Fruit fly (Drosophila melanogaster) whole organism, embryonic: ENCODE results near the gene Osi19.
A peak's percentile ranks its signal among the peaks of the same experiment; 100 is the strongest.

Experiments
- Atf3 ChIP-seq: fragments of 200-800 bp; sonication (Bioruptor generic); optimal IDR thresholded peaks from 3 replicates; lab custom pipeline; 2016; ENCODE audit warnings: missing biosample characterization, missing genetic modification characterization
- Awh ChIP-seq: fragments of 200-800 bp; sonication (Bioruptor generic); IDR thresholded peaks from 2 replicates; pipeline ENCODE4, ENCODE4 v1.3.6; 2022; ENCODE audit warnings: missing biosample characterization, missing genetic modification characterization
- Bdp1 ChIP-seq: fragments of 200-800 bp; sonication (Bioruptor generic); optimal IDR thresholded peaks from 3 replicates; lab custom pipeline; 2016; ENCODE audit warnings: missing biosample characterization, missing genetic modification characterization
- Bteb2 ChIP-seq: fragments of 200-800 bp; sonication (Bioruptor generic); optimal IDR thresholded peaks from 2 replicates; lab custom pipeline; 2016; ENCODE audit warnings: missing biosample characterization, missing genetic modification characterization
- CG10147 ChIP-seq: fragments of 200-800 bp; sonication (Bioruptor generic); optimal IDR thresholded peaks from 2 replicates; lab custom pipeline; 2019; ENCODE audit warnings: missing biosample characterization, mild to moderate bottlenecking, missing genetic modification characterization, moderate library complexity
- CG10209 ChIP-seq: fragments of 200-800 bp; sonication (Bioruptor generic); optimal IDR thresholded peaks from 3 replicates; lab custom pipeline; 2017; ENCODE audit warnings: missing biosample characterization, mild to moderate bottlenecking, missing genetic modification characterization, missing genetic modification reagents
- CG10274 ChIP-seq: fragments of 200-800 bp; sonication (Bioruptor generic); optimal IDR thresholded peaks from 3 replicates; lab custom pipeline; 2017; ENCODE audit warnings: missing biosample characterization, mild to moderate bottlenecking, missing genetic modification characterization
- CG10543 ChIP-seq: fragments of 200-800 bp; sonication (Bioruptor generic); optimal IDR thresholded peaks from 3 replicates; lab custom pipeline; 2017; ENCODE audit warnings: missing biosample characterization, mild to moderate bottlenecking, missing genetic modification characterization, moderate library complexity
- CG11696 ChIP-seq: fragments of 200-800 bp; sonication (Bioruptor generic); IDR thresholded peaks from 2 replicates; pipeline ENCODE4 v1.3.6; 2022; ENCODE audit warnings: missing biosample characterization, missing genetic modification characterization
- CG12155 ChIP-seq: fragments of 200-800 bp; sonication (Bioruptor generic); optimal IDR thresholded peaks from 3 replicates; lab custom pipeline; 2016; ENCODE audit warnings: missing biosample characterization, missing genetic modification characterization
- CG12391 ChIP-seq: fragments of 200-800 bp; sonication (Bioruptor generic); optimal IDR thresholded peaks from 3 replicates; lab custom pipeline; 2018; ENCODE audit warnings: missing biosample characterization, mild to moderate bottlenecking, missing genetic modification characterization, moderate library complexity
- CG12659 ChIP-seq: fragments of 200-800 bp; sonication (Bioruptor generic); optimal IDR thresholded peaks from 3 replicates; lab custom pipeline; 2017; ENCODE audit warnings: mild to moderate bottlenecking, missing biosample characterization, missing genetic modification reagents, missing genetic modification characterization
- CG12942 ChIP-seq: fragments of 200-800 bp; sonication (Bioruptor generic); optimal IDR thresholded peaks from 3 replicates; lab custom pipeline; 2016; ENCODE audit warnings: missing biosample characterization, missing genetic modification characterization
- CG14014 ChIP-seq: fragments of 200-800 bp; sonication (Bioruptor generic); IDR thresholded peaks from 2 replicates; pipeline ENCODE4 v1.3.6; 2022; ENCODE audit warnings: missing biosample characterization, missing genetic modification characterization
- CG14965 ChIP-seq: fragments of 200-800 bp; sonication (Bioruptor generic); optimal IDR thresholded peaks from 2 replicates; lab custom pipeline; 2016; ENCODE audit warnings: missing biosample characterization, missing genetic modification characterization, borderline replicate concordance
- CG15514 ChIP-seq: fragments of 200-800 bp; sonication (Bioruptor generic); optimal IDR thresholded peaks from 3 replicates; lab custom pipeline; 2017; ENCODE audit warnings: missing biosample characterization, missing genetic modification characterization, mild to moderate bottlenecking, moderate library complexity, missing genetic modification reagents
- CG16779 ChIP-seq: fragments of 200-800 bp; sonication (Bioruptor generic); IDR thresholded peaks from 2 replicates; pipeline ENCODE4 v1.3.6; 2022; ENCODE audit warnings: missing biosample characterization, missing genetic modification characterization
- CG17186 ChIP-seq: fragments of 200-800 bp; sonication (Bioruptor generic); optimal IDR thresholded peaks from 3 replicates; lab custom pipeline; 2017; ENCODE audit warnings: missing biosample characterization, missing genetic modification reagents, missing genetic modification characterization
- CG17328 ChIP-seq: fragments of 200-800 bp; sonication (Bioruptor generic); IDR thresholded peaks from 2 replicates; pipeline ENCODE4 v1.3.6; 2022; ENCODE audit warnings: missing biosample characterization, missing genetic modification characterization
- CG17829 ChIP-seq: fragments of 200-800 bp; optimal IDR thresholded peaks from 2 replicates; lab custom pipeline; 2019; ENCODE audit warnings: missing biosample characterization, mild to moderate bottlenecking, missing genetic modification characterization, moderate library complexity
- CG1792 ChIP-seq: fragments of 200-800 bp; sonication (Bioruptor generic); optimal IDR thresholded peaks from 2 replicates; lab custom pipeline; 2016; ENCODE audit warnings: missing biosample characterization, missing genetic modification characterization
- CG18011 ChIP-seq: fragments of 200-800 bp; sonication (Bioruptor generic); optimal IDR thresholded peaks from 2 replicates; lab custom pipeline; 2017; ENCODE audit warnings: missing biosample characterization, missing genetic modification characterization, mild to moderate bottlenecking, moderate library complexity, missing genotype
- CG2120 ChIP-seq: fragments of 200-800 bp; sonication (Bioruptor generic); optimal IDR thresholded peaks from 3 replicates; lab custom pipeline; 2016; ENCODE audit warnings: missing biosample characterization, missing genetic modification characterization
- CG30020 ChIP-seq: fragments of 200-800 bp; optimal IDR thresholded peaks from 2 replicates; lab custom pipeline; 2019; ENCODE audit warnings: missing biosample characterization, mild to moderate bottlenecking, missing genetic modification characterization, moderate library complexity
- CG30403 ChIP-seq: fragments of 200-800 bp; sonication (Bioruptor generic); optimal IDR thresholded peaks from 3 replicates; lab custom pipeline; 2016; ENCODE audit warnings: missing biosample characterization, missing genetic modification characterization
- CG31365 ChIP-seq: fragments of 200-800 bp; sonication (Bioruptor generic); optimal IDR thresholded peaks from 2 replicates; lab custom pipeline; 2018; ENCODE audit warnings: missing biosample characterization, mild to moderate bottlenecking, missing genetic modification characterization
- CG32767 ChIP-seq: fragments of 200-800 bp; sonication (Bioruptor generic); IDR thresholded peaks from 2 replicates; pipeline ENCODE4 v1.3.6; 2022; ENCODE audit warnings: missing biosample characterization, missing genetic modification characterization
- CG32772 ChIP-seq: fragments of 200-800 bp; sonication (Bioruptor generic); IDR thresholded peaks from 2 replicates; pipeline ENCODE4 v1.3.6; 2022; ENCODE audit warnings: missing biosample characterization, missing genetic modification characterization
- CG3407 ChIP-seq: fragments of 200-800 bp; sonication (Bioruptor generic); optimal IDR thresholded peaks from 2 replicates; lab custom pipeline; 2018; ENCODE audit warnings: missing biosample characterization, mild to moderate bottlenecking, missing genetic modification characterization
- CG4424 ChIP-seq: fragments of 200-800 bp; sonication (Bioruptor generic); optimal IDR thresholded peaks from 3 replicates; lab custom pipeline; 2016; ENCODE audit warnings: missing biosample characterization, missing genetic modification characterization
- CG4820 ChIP-seq: fragments of 200-800 bp; sonication (Bioruptor generic); optimal IDR thresholded peaks from 3 replicates; lab custom pipeline; 2016; ENCODE audit warnings: missing biosample characterization, missing genetic modification characterization
- CG7357 ChIP-seq: fragments of 200-800 bp; sonication (Bioruptor generic); IDR thresholded peaks from 3 replicates; pipeline ENCODE4 v1.3.6; 2022; ENCODE audit warnings: missing biosample characterization, missing genetic modification characterization
- CG7786 ChIP-seq: fragments of 200-800 bp; sonication (Bioruptor generic); optimal IDR thresholded peaks from 2 replicates; lab custom pipeline; 2016; ENCODE audit warnings: missing biosample characterization, missing genetic modification characterization
- Fer2 ChIP-seq: fragments of 200-800 bp; sonication (Bioruptor generic); optimal IDR thresholded peaks from 2 replicates; lab custom pipeline; 2018; ENCODE audit warnings: missing biosample characterization, mild to moderate bottlenecking, missing genetic modification characterization, moderate library complexity
- MBD-R2 ChIP-seq: fragments of 200-800 bp; sonication (Bioruptor generic); IDR thresholded peaks from 2 replicates; pipeline ENCODE4 v1.3.6; 2022; ENCODE audit warnings: missing biosample characterization, missing genetic modification characterization
- Mad ChIP-seq: fragments of 200-800 bp; sonication (Bioruptor generic); optimal IDR thresholded peaks from 2 replicates; lab custom pipeline; 2016; ENCODE audit warnings: missing biosample characterization, missing genetic modification characterization
- Mrtf ChIP-seq: fragments of 200-800 bp; sonication (Bioruptor generic); IDR thresholded peaks from 3 replicates; pipeline ENCODE4 v1.3.6; 2022; ENCODE audit warnings: missing biosample characterization, missing genetic modification characterization
- Neu2 ChIP-seq: fragments of 200-800 bp; sonication (Bioruptor generic); optimal IDR thresholded peaks from 3 replicates; lab custom pipeline; 2016; ENCODE audit warnings: missing biosample characterization, missing genetic modification characterization, borderline replicate concordance
- Nf-YC ChIP-seq: fragments of 200-800 bp; optimal IDR thresholded peaks from 3 replicates; lab custom pipeline; 2019; ENCODE audit warnings: missing biosample characterization, mild to moderate bottlenecking, missing genetic modification characterization, moderate library complexity
- Sin3A ChIP-seq: fragments of >200 bp; optimal IDR thresholded peaks from 2 replicates; lab custom pipeline; 2018
- Vsx1 ChIP-seq: fragments of 200-800 bp; sonication (Bioruptor generic); optimal IDR thresholded peaks from 2 replicates; lab custom pipeline; 2017; ENCODE audit warnings: missing biosample characterization, mild to moderate bottlenecking, missing genetic modification characterization, missing genetic modification reagents
- az2 ChIP-seq: fragments of 200-800 bp; sonication (Bioruptor generic); optimal IDR thresholded peaks from 3 replicates; lab custom pipeline; 2016; ENCODE audit warnings: missing biosample characterization, missing genetic modification characterization
- bigmax ChIP-seq: fragments of 200-800 bp; sonication (Bioruptor generic); optimal IDR thresholded peaks from 2 replicates; lab custom pipeline; 2018; ENCODE audit warnings: missing biosample characterization, mild to moderate bottlenecking, missing genetic modification characterization
- ci ChIP-seq: fragments of 200-800 bp; sonication (Bioruptor generic); IDR thresholded peaks from 3 replicates; pipeline ENCODE4 v1.3.6; 2022; ENCODE audit warnings: missing biosample characterization, missing genetic modification characterization
- insv ChIP-seq, 2 experiments: fragments of 200-800 bp; sonication (Bioruptor generic); optimal IDR thresholded peaks; 3 replicates each; lab custom pipeline; 2016 to 2018; ENCODE audit warnings: missing biosample characterization in 2 of 2, missing genetic modification characterization in 2 of 2
- kay ChIP-seq: fragments of 200-800 bp; sonication (Bioruptor generic); optimal IDR thresholded peaks from 2 replicates; lab custom pipeline; 2016; ENCODE audit warnings: missing biosample characterization, missing genetic modification characterization
- lmd ChIP-seq: fragments of 200-800 bp; sonication (Bioruptor generic); IDR thresholded peaks from 2 replicates; pipeline ENCODE4 v1.3.6; 2022; ENCODE audit warnings: missing biosample characterization, missing genetic modification characterization
- lola ChIP-seq, 3 experiments: fragments of >200 bp in 2 of 3; fragments of 200-800 bp in 1 of 3; sonication (Bioruptor generic) in 1 of 3; optimal IDR thresholded peaks; 2 replicates each; lab custom pipeline; 2017 to 2019; ENCODE audit warnings: missing biosample characterization in 3 of 3, missing genetic modification characterization in 3 of 3, mild to moderate bottlenecking in 1 of 3, moderate library complexity in 1 of 3
- nau ChIP-seq: fragments of 200-800 bp; sonication (Bioruptor generic); optimal IDR thresholded peaks from 3 replicates; lab custom pipeline; 2017; ENCODE audit warnings: missing biosample characterization, mild to moderate bottlenecking, missing genetic modification characterization, missing genetic modification reagents
- sima ChIP-seq: fragments of 200-800 bp; sonication (Bioruptor generic); optimal IDR thresholded peaks from 2 replicates; lab custom pipeline; 2016; ENCODE audit warnings: missing biosample characterization, missing genetic modification characterization
- slou ChIP-seq: fragments of 200-800 bp; sonication (Bioruptor generic); optimal IDR thresholded peaks from 3 replicates; lab custom pipeline; 2016; ENCODE audit warnings: missing biosample characterization, missing genetic modification characterization
- ssp ChIP-seq: fragments of 200-800 bp; sonication (Bioruptor generic); IDR thresholded peaks from 2 replicates; pipeline ENCODE4 v1.3.6; 2022; ENCODE audit warnings: missing biosample characterization, missing genetic modification characterization
- zfh1 ChIP-seq: fragments of 200-800 bp; sonication (Bioruptor generic); IDR thresholded peaks from 3 replicates; pipeline ENCODE4 v1.3.6; 2022; ENCODE audit warnings: missing biosample characterization, missing genetic modification characterization

Gene Osi19

DNA sequence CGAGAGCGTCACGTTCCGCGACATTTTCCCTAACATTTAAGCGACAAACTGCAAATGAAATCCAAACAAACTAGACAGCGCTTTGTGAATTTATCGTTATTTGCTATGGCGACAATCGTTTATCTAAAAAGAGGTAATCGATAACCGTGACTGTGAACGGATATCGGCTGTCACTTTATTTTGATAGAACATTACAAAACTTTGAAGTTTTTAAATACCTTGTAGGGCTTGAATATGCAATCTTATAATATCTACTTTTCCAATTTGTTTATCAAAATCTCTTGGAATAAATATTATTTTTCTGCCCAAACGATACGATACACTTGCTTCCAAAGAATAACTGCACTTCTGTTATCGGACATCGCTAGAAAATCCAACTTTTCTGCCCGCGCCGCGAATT is 45.0 kb downstream of the Osi19 start, which contains the start of the genes CG1024 and TfIIFalpha (continued):
- TF ChIP-seq CG7357 (GFP tag; lab: Robert Waterston, UW) (no peak), Vsx1 (no peak), CG17186 (GFP tag; lab: Kevin White, UChicago) (peak; percentile 25), CG10147 (GFP tag; lab: Kevin White, UChicago) (no peak), slou (GFP tag; lab: Kevin White, UChicago) (no peak), CG31365 (tag; lab: Kevin White, UChicago) (no peak), CG17829 (tag; lab: Kevin White, UChicago) (peak; percentile 41), Fer2 (no peak), nau (GFP tag; lab: Kevin White, UChicago) (no peak), Bdp1 (GFP tag; lab: Kevin White, UChicago) (no peak), zfh1 (GFP tag; lab: Robert Waterston, UW) (no peak), CG32772 (no peak), Sin3A (lab: Kevin White, UChicago) (peak; percentile 34), CG16779 (GFP tag; lab: Robert Waterston, UW) (no peak), kay (GFP tag; lab: Kevin White, UChicago) (no peak), MBD-R2 (GFP tag; lab: Robert Waterston, UW) (peak; percentile 73), CG32767 (GFP tag; lab: Robert Waterston, UW) (no peak), CG30403 (peak; percentile 26), CG2120 (GFP tag; lab: Kevin White, UChicago) (peak; percentile 24), CG7786 (GFP tag; lab: Kevin White, UChicago) (no peak), Nf-YC (tag; lab: Kevin White, UChicago) (peak; percentile 38), Mrtf (no peak), CG12659 (GFP tag; lab: Kevin White, UChicago) (peak; percentile 61), CG17328 (GFP tag; lab: Robert Waterston, UW) (no peak), CG15514 (no peak), ssp (no peak), CG4424 (no peak), insv (GFP tag; optimal IDR thresholded peaks at IDR 0.05; lab: Kevin White, UChicago) (no peak), CG3407 (GFP tag; lab: Kevin White, UChicago) (no peak), Atf3 (GFP tag; lab: Kevin White, UChicago) (no peak), Neu2 (no peak), az2 (GFP tag; lab: Kevin White, UChicago) (no peak), sima (GFP tag; lab: Kevin White, UChicago) (no peak), CG12155 (GFP tag; lab: Kevin White, UChicago) (peak; percentile 32), bigmax (GFP tag; lab: Kevin White, UChicago) (no peak), Awh (GFP tag; lab: Robert Waterston, UW) (no peak), CG11696 (GFP tag; lab: Robert Waterston, UW) (no peak), CG14014 (GFP tag; lab: Robert Waterston, UW) (no peak), CG12391 (tag; lab: Kevin White, UChicago) (peak; percentile 36), CG10209 (GFP tag; lab: Kevin White, UChicago) (no peak), CG4820 (GFP tag; lab: Kevin White, UChicago) (no peak), CG12942 (GFP tag; lab: Kevin White, UChicago) (no peak), lola (GFP tag; optimal IDR thresholded peaks at IDR 0.05; lab: Kevin White, UChicago) (no peak), CG30020 (tag; lab: Kevin White, UChicago) (peak; percentile 43), CG10543 (GFP tag; lab: Kevin White, UChicago) (no peak), Bteb2 (GFP tag; lab: Kevin White, UChicago) (no peak), Mad (no peak), CG14965 (GFP tag; lab: Kevin White, UChicago) (no peak), lmd (no peak), CG1792 (no peak), CG18011 (GFP tag; lab: Kevin White, UChicago) (no peak), ci (GFP tag; lab: Robert Waterston, UW) (no peak), CG10274 (GFP tag; lab: Kevin White, UChicago) (no peak)
